Fruit fly (Drosophila melanogaster): Measurements from ENCODE around the gene Rack1.

Rack1 gene

dm6 chr2L:7827045-7828004 lies at the start of gene Rack1, which contains the start of gene mts:
TSS of gene Rack1 (minus strand) at chr2L:7827315.
TSS of gene mts (plus strand) at chr2L:7827650.
- peak; percentile 94 for TF ChIP-seq ovo (GFP tag; optimal IDR thresholded peaks at IDR 0.05)
- TF ChIP-seq Crg-1 (GFP tag; optimal IDR thresholded peaks at IDR 0.05): peak; percentile 96
- TF ChIP-seq CG7045 (GFP tag; optimal IDR thresholded peaks at IDR 0.05): peak; percentile 87
- TF ChIP-seq CG1620 (GFP tag; optimal IDR thresholded peaks at IDR 0.05): peak; percentile 88
- peak; percentile 80 for TF ChIP-seq toe (GFP tag; optimal IDR thresholded peaks at IDR 0.05)
- TF ChIP-seq CG7101 (tag; optimal IDR thresholded peaks at IDR 0.05): peak; percentile 94
- TF ChIP-seq Mnt (GFP tag; optimal IDR thresholded peaks at IDR 0.05): peak; percentile 94
- TF ChIP-seq CG11617 (GFP tag; optimal IDR thresholded peaks at IDR 0.05): peak; percentile 92
- TF ChIP-seq bab1 (GFP tag; optimal IDR thresholded peaks at IDR 0.05): peak; percentile 74
- TF ChIP-seq kay (GFP tag; ENCODE audit: borderline replicate concordance): peak; percentile 84
- no peak for TF ChIP-seq cnc (optimal IDR thresholded peaks at IDR 0.05)
- TF ChIP-seq cic (GFP tag; optimal IDR thresholded peaks at IDR 0.05): peak; percentile 48
- peak; percentile 75 for TF ChIP-seq CG14711 (tag; optimal IDR thresholded peaks at IDR 0.05)
- peak; percentile 82 for TF ChIP-seq tj (GFP tag; optimal IDR thresholded peaks at IDR 0.05)
- peak; percentile 93 for TF ChIP-seq CG12768 (GFP tag; optimal IDR thresholded peaks at IDR 0.05)
- peak; percentile 85 for TF ChIP-seq CG33017 (tag; optimal IDR thresholded peaks at IDR 0.05)
- TF ChIP-seq Hr96 (GFP tag; optimal IDR thresholded peaks at IDR 0.05): peak; percentile 85
- peak; percentile 82 for TF ChIP-seq pad (GFP tag; optimal IDR thresholded peaks at IDR 0.05)
- TF ChIP-seq CG5204 (GFP tag; optimal IDR thresholded peaks at IDR 0.05): no peak
- peak; percentile 84 for TF ChIP-seq Clk (GFP tag; optimal IDR thresholded peaks at IDR 0.05)

dm6 chr2L:7876520-7877232 lies 49.6 kb upstream of the Rack1 start:
- TF ChIP-seq bab1 (GFP tag; optimal IDR thresholded peaks at IDR 0.05) (no peak), Hr96 (GFP tag; optimal IDR thresholded peaks at IDR 0.05) (no peak), CG14711 (tag; optimal IDR thresholded peaks at IDR 0.05) (no peak), cnc (optimal IDR thresholded peaks at IDR 0.05) (no peak), cic (GFP tag; optimal IDR thresholded peaks at IDR 0.05) (no peak), CG12768 (GFP tag; optimal IDR thresholded peaks at IDR 0.05) (no peak), ovo (GFP tag; optimal IDR thresholded peaks at IDR 0.05) (no peak), CG11617 (GFP tag; optimal IDR thresholded peaks at IDR 0.05) (no peak), Clk (GFP tag; optimal IDR thresholded peaks at IDR 0.05) (no peak), CG7045 (GFP tag; optimal IDR thresholded peaks at IDR 0.05) (no peak)

dm6 chr2L:7875676-7876075 lies 48.6 kb upstream of the Rack1 start:
- TF ChIP-seq cnc (optimal IDR thresholded peaks at IDR 0.05): no peak
- no peak for TF ChIP-seq CG12768 (GFP tag; optimal IDR thresholded peaks at IDR 0.05)
- TF ChIP-seq CG7045 (GFP tag; optimal IDR thresholded peaks at IDR 0.05): no peak
- no peak for TF ChIP-seq CG5204 (GFP tag; optimal IDR thresholded peaks at IDR 0.05)
- TF ChIP-seq CG1620 (GFP tag; optimal IDR thresholded peaks at IDR 0.05): no peak
- TF ChIP-seq CG11617 (GFP tag; optimal IDR thresholded peaks at IDR 0.05): no peak
- no peak for TF ChIP-seq pad (GFP tag; optimal IDR thresholded peaks at IDR 0.05)
- TF ChIP-seq tj (GFP tag; optimal IDR thresholded peaks at IDR 0.05): no peak
- no peak for TF ChIP-seq CG14711 (tag; optimal IDR thresholded peaks at IDR 0.05)

dm6 chr2L:7872680-7873079 lies 45.6 kb upstream of the Rack1 start:
- no peak for TF ChIP-seq CG11617 (GFP tag; optimal IDR thresholded peaks at IDR 0.05)
- no peak for TF ChIP-seq Hr96 (GFP tag; optimal IDR thresholded peaks at IDR 0.05)
- TF ChIP-seq CG14711 (tag; optimal IDR thresholded peaks at IDR 0.05): no peak
- no peak for TF ChIP-seq bab1 (GFP tag; optimal IDR thresholded peaks at IDR 0.05)
- no peak for TF ChIP-seq pad (GFP tag; optimal IDR thresholded peaks at IDR 0.05)
- TF ChIP-seq cnc (optimal IDR thresholded peaks at IDR 0.05): no peak
- TF ChIP-seq CG33017 (tag; optimal IDR thresholded peaks at IDR 0.05): no peak
- no peak for TF ChIP-seq Mnt (GFP tag; optimal IDR thresholded peaks at IDR 0.05)
- no peak for TF ChIP-seq kay (GFP tag; ENCODE audit: borderline replicate concordance)
- TF ChIP-seq Clk (GFP tag; optimal IDR thresholded peaks at IDR 0.05): no peak
- no peak for TF ChIP-seq ovo (GFP tag; optimal IDR thresholded peaks at IDR 0.05)
- no peak for TF ChIP-seq toe (GFP tag; optimal IDR thresholded peaks at IDR 0.05)
- no peak for TF ChIP-seq Crg-1 (GFP tag; optimal IDR thresholded peaks at IDR 0.05)
- TF ChIP-seq CG5204 (GFP tag; optimal IDR thresholded peaks at IDR 0.05): no peak
- no peak for TF ChIP-seq CG7101 (tag; optimal IDR thresholded peaks at IDR 0.05)
- TF ChIP-seq CG12768 (GFP tag; optimal IDR thresholded peaks at IDR 0.05): no peak
- no peak for TF ChIP-seq cic (GFP tag; optimal IDR thresholded peaks at IDR 0.05)
- no peak for TF ChIP-seq CG7045 (GFP tag; optimal IDR thresholded peaks at IDR 0.05)
- no peak for TF ChIP-seq tj (GFP tag; optimal IDR thresholded peaks at IDR 0.05)
- TF ChIP-seq CG1620 (GFP tag; optimal IDR thresholded peaks at IDR 0.05): no peak

dm6 chr2L:7871821-7872524 lies 44.9 kb upstream of the Rack1 start:
- TF ChIP-seq kay (GFP tag; ENCODE audit: borderline replicate concordance) (no peak), CG5204 (GFP tag; optimal IDR thresholded peaks at IDR 0.05) (peak; percentile 5)

Measured in whole organism, adult.